Comparison of ENCODE assay signal across 1 fruit fly cellular context in the genomic region with DNA sequence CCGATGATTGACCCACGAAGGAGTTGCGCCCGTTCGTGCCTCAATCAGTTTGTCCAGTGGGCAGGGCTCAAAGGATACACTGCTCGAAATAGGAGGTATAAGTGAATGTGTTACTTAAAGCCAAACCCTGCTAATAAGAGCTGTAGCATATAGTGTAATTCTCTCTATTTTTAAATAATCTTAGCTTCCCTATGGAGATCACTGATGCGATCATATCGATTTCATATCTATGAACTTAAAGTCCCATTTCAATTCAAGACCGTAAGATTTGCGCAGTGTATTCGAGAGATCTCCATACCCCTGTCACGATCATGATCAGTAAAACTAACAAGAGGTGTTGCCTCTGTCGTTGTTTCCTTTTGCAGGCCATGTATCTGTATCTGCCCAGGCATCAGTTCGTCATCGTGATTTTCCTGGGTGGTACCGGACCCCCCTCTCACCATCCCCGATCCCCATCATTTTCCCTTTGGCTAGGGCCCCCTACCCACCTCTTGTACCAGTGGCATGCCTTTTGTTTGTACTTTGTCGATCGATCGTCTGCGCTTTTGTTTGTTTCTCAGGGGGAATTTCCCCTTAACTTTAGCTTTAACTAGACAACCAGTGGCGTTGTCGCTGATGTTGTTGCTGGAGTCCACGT.
TF ChIP-seq lines count a peak whose summit lies in the region.

No protein-coding gene starts in this region.

TF ChIP-seq in whole organism, embryonic, 481 proteins besides CTCF, POLR2A, EP300 and RAD21 (continued from another document):
- TF ChIP-seq Nf-YC (tag; optimal IDR thresholded peaks at IDR 0.05; lab: Kevin White, UChicago), result no peak
- no peak for TF ChIP-seq CG12942 (GFP tag; optimal IDR thresholded peaks at IDR 0.05; lab: Kevin White, UChicago)
- TF ChIP-seq sens (GFP tag; lab: Kevin White, UChicago), result peak; percentile 60
- TF ChIP-seq CG34224 (GFP tag; IDR thresholded peaks at IDR 0.05; lab: Robert Waterston, UW; ENCODE audit: partially characterized antibody), result no peak
- no peak for TF ChIP-seq CG6654 (GFP tag; optimal IDR thresholded peaks at IDR 0.05; lab: Kevin White, UChicago)
- no peak for TF ChIP-seq CG31365 (tag; optimal IDR thresholded peaks at IDR 0.05; lab: Kevin White, UChicago)
- no peak for TF ChIP-seq org-1 (GFP tag; optimal IDR thresholded peaks at IDR 0.05; lab: Kevin White, UChicago)
- no peak for TF ChIP-seq CG12219 (GFP tag; optimal IDR thresholded peaks at IDR 0.05; lab: Kevin White, UChicago)
- no peak for TF ChIP-seq CG30403 (GFP tag; optimal IDR thresholded peaks at IDR 0.05; lab: Kevin White, UChicago)
- TF ChIP-seq disco-r (GFP tag; optimal IDR thresholded peaks at IDR 0.05; lab: Kevin White, UChicago), result no peak
- TF ChIP-seq ATbp (GFP tag; optimal IDR thresholded peaks at IDR 0.05; lab: Kevin White, UChicago), result no peak
- TF ChIP-seq CG6765 (GFP tag; optimal IDR thresholded peaks at IDR 0.05; lab: Kevin White, UChicago), result no peak
- TF ChIP-seq CG17328 (GFP tag; IDR thresholded peaks at IDR 0.05; lab: Robert Waterston, UW), result no peak
- no peak for TF ChIP-seq CG6689 (GFP tag; IDR thresholded peaks at IDR 0.05; lab: Robert Waterston, UW)
- no peak for TF ChIP-seq CG17186 (GFP tag; optimal IDR thresholded peaks at IDR 0.05; lab: Kevin White, UChicago)
- TF ChIP-seq nom (GFP tag; optimal IDR thresholded peaks at IDR 0.05; lab: Kevin White, UChicago), result peak; percentile 81
- no peak for TF ChIP-seq gsb-n (tag; optimal IDR thresholded peaks at IDR 0.05; lab: Kevin White, UChicago)
- TF ChIP-seq Vsx1 (GFP tag; optimal IDR thresholded peaks at IDR 0.05; lab: Kevin White, UChicago), result no peak
- no peak for TF ChIP-seq CG4404 (GFP tag; IDR thresholded peaks at IDR 0.05; lab: Robert Waterston, UW)
- no peak for TF ChIP-seq dysf (GFP tag; IDR thresholded peaks at IDR 0.05; lab: Robert Waterston, UW)
- TF ChIP-seq kni (GFP tag; optimal IDR thresholded peaks at IDR 0.05; lab: Kevin White, UChicago), result peak; percentile 10
- no peak for TF ChIP-seq Meics (GFP tag; optimal IDR thresholded peaks at IDR 0.05; lab: Kevin White, UChicago)
- TF ChIP-seq en (GFP tag; optimal IDR thresholded peaks at IDR 0.05; lab: Kevin White, UChicago), result no peak
- TF ChIP-seq Doc2 (GFP tag; IDR thresholded peaks at IDR 0.05; lab: Robert Waterston, UW), result no peak
- TF ChIP-seq jing (GFP tag; optimal IDR thresholded peaks at IDR 0.05; lab: Kevin White, UChicago), result no peak
- TF ChIP-seq E2f1 (GFP tag; IDR thresholded peaks at IDR 0.05; lab: Robert Waterston, UW), result no peak
- no peak for TF ChIP-seq CG10654 (GFP tag; optimal IDR thresholded peaks at IDR 0.05; lab: Kevin White, UChicago)
- TF ChIP-seq h (optimal IDR thresholded peaks at IDR 0.05; lab: Kevin White, UChicago), result no peak
- TF ChIP-seq Drgx (GFP tag; IDR thresholded peaks at IDR 0.05; lab: Robert Waterston, UW), result peak; percentile 47; the same call in 1 of the 2 replicates
- peak; percentile 68 for TF ChIP-seq grn (GFP tag; optimal IDR thresholded peaks at IDR 0.05; lab: Kevin White, UChicago)
- no peak for TF ChIP-seq Rfx (GFP tag; IDR thresholded peaks at IDR 0.05; lab: Robert Waterston, UW)
- TF ChIP-seq wor (GFP tag; IDR thresholded peaks at IDR 0.05; lab: Robert Waterston, UW), result no peak
- 0 out of 2 replicates have a peak, but pooled peaks have one; percentile 11 for TF ChIP-seq ssp (GFP tag; IDR thresholded peaks at IDR 0.05; lab: Robert Waterston, UW)
- no peak for TF ChIP-seq gfzf (GFP tag; optimal IDR thresholded peaks at IDR 0.05; lab: Kevin White, UChicago)
- TF ChIP-seq tup (GFP tag; optimal IDR thresholded peaks at IDR 0.05; lab: Kevin White, UChicago), result no peak
- TF ChIP-seq fru (optimal IDR thresholded peaks at IDR 0.05; lab: Kevin White, UChicago), result no peak
- no peak for TF ChIP-seq CG11398 (GFP tag; optimal IDR thresholded peaks at IDR 0.05; lab: Kevin White, UChicago)
- no peak for TF ChIP-seq lola (GFP tag; optimal IDR thresholded peaks at IDR 0.05; lab: Kevin White, UChicago)
- TF ChIP-seq shn (GFP tag; optimal IDR thresholded peaks at IDR 0.05; lab: Kevin White, UChicago), result no peak
- no peak for TF ChIP-seq lov (optimal IDR thresholded peaks at IDR 0.05; lab: Kevin White, UChicago)
- no peak for TF ChIP-seq lov (GFP tag; IDR thresholded peaks at IDR 0.05; lab: Robert Waterston, UW)
- TF ChIP-seq zf30C (GFP tag; optimal IDR thresholded peaks at IDR 0.05; lab: Kevin White, UChicago), result peak; percentile 61
- peak; percentile 19; the same call in 1 of the 2 replicates for TF ChIP-seq Ptx1 (GFP tag; IDR thresholded peaks at IDR 0.05; lab: Robert Waterston, UW)
- no peak for TF ChIP-seq Ravus (GFP tag; IDR thresholded peaks at IDR 0.05; lab: Robert Waterston, UW)
- peak in 1 of 2 experiments; percentile 88 for TF ChIP-seq bsh (GFP tag; optimal IDR thresholded peaks at IDR 0.05; lab: Kevin White, UChicago)
- peak; percentile 25 for TF ChIP-seq gem (tag; optimal IDR thresholded peaks at IDR 0.05; lab: Kevin White, UChicago)
- TF ChIP-seq CG8478 (optimal IDR thresholded peaks at IDR 0.05; lab: Kevin White, UChicago), result no peak
- no peak for TF ChIP-seq PHDP (tag; optimal IDR thresholded peaks at IDR 0.05; lab: Kevin White, UChicago)
- no peak for TF ChIP-seq CG7928 (GFP tag; optimal IDR thresholded peaks at IDR 0.05; lab: Kevin White, UChicago)
- no peak for TF ChIP-seq CG16779 (GFP tag; IDR thresholded peaks at IDR 0.05; lab: Robert Waterston, UW)
- TF ChIP-seq emc (GFP tag; optimal IDR thresholded peaks at IDR 0.05; lab: Kevin White, UChicago), result no peak
- no peak for TF ChIP-seq klu (GFP tag; IDR thresholded peaks at IDR 0.05; lab: Robert Waterston, UW)
- TF ChIP-seq jumu (GFP tag; optimal IDR thresholded peaks at IDR 0.05; lab: Kevin White, UChicago), result no peak
- TF ChIP-seq NK7.1 (GFP tag; optimal IDR thresholded peaks at IDR 0.05; lab: Kevin White, UChicago), result no peak
- no peak for TF ChIP-seq scrt (GFP tag; optimal IDR thresholded peaks at IDR 0.05; lab: Kevin White, UChicago)
- no peak for TF ChIP-seq HLHmδ (GFP tag; optimal IDR thresholded peaks at IDR 0.05; lab: Kevin White, UChicago)
- TF ChIP-seq btn (GFP tag; optimal IDR thresholded peaks at IDR 0.05; lab: Kevin White, UChicago), result no peak
- no peak for TF ChIP-seq CG11695 (GFP tag; IDR thresholded peaks at IDR 0.05; lab: Robert Waterston, UW)
- TF ChIP-seq D19A (tag; optimal IDR thresholded peaks at IDR 0.05; lab: Kevin White, UChicago), result peak; percentile 3
- TF ChIP-seq gsb (GFP tag; IDR thresholded peaks at IDR 0.05; lab: Robert Waterston, UW), result no peak
- no peak for TF ChIP-seq CG2116 (GFP tag; optimal IDR thresholded peaks at IDR 0.05; lab: Kevin White, UChicago)
- TF ChIP-seq row (GFP tag; IDR thresholded peaks at IDR 0.05; lab: Robert Waterston, UW), result peak; percentile 22; the same call in 1 of the 3 replicates
- no peak for TF ChIP-seq CG15073 (GFP tag; optimal IDR thresholded peaks at IDR 0.05; lab: Kevin White, UChicago)
- TF ChIP-seq Dref (GFP tag; IDR thresholded peaks at IDR 0.05; lab: Robert Waterston, UW), result no peak
- TF ChIP-seq tx (GFP tag; optimal IDR thresholded peaks at IDR 0.05; lab: Kevin White, UChicago), result no peak
- TF ChIP-seq crol (GFP tag; IDR thresholded peaks at IDR 0.05; lab: Robert Waterston, UW), result peak; percentile 86
- TF ChIP-seq ham (GFP tag; IDR thresholded peaks at IDR 0.05; lab: Robert Waterston, UW), result no peak
- no peak for TF ChIP-seq CG9797 (GFP tag; optimal IDR thresholded peaks at IDR 0.05; lab: Kevin White, UChicago)
- TF ChIP-seq CG4730 (GFP tag; IDR thresholded peaks at IDR 0.05; lab: Robert Waterston, UW), result no peak
- no peak for TF ChIP-seq trh (GFP tag; optimal IDR thresholded peaks at IDR 0.05; lab: Kevin White, UChicago)
- no peak for TF ChIP-seq luna (GFP tag; optimal IDR thresholded peaks at IDR 0.05; lab: Kevin White, UChicago)
- peak; percentile 8 for TF ChIP-seq CG10209 (GFP tag; optimal IDR thresholded peaks at IDR 0.05; lab: Kevin White, UChicago)
- peak; percentile 70 for TF ChIP-seq lbe (GFP tag; optimal IDR thresholded peaks at IDR 0.05; lab: Kevin White, UChicago)
- no peak for TF ChIP-seq CG15514 (GFP tag; optimal IDR thresholded peaks at IDR 0.05; lab: Kevin White, UChicago)
- peak; percentile 9 for TF ChIP-seq CG10979 (tag; optimal IDR thresholded peaks at IDR 0.05; lab: Kevin White, UChicago)
- TF ChIP-seq CG7372 (GFP tag; IDR thresholded peaks at IDR 0.05; lab: Robert Waterston, UW), result no peak
- peak; percentile 50 for TF ChIP-seq CG2712 (tag; optimal IDR thresholded peaks at IDR 0.05; lab: Kevin White, UChicago)
- no peak for TF ChIP-seq CkIIα-i1 (GFP tag; IDR thresholded peaks at IDR 0.05; lab: Robert Waterston, UW)
TF ChIP-seq in whole organism, embryonic: peak in this region for 27.
